Fruit fly (Drosophila melanogaster) whole organism, adult: ENCODE measurements around the gene CG42820.

ENCODE experiments used
- CG12768 ChIP-seq: fragments of 200-800 bp; sonication (Bioruptor generic); optimal IDR thresholded peaks from 2 replicates; lab custom pipeline; 2017; ENCODE audit warnings: missing biosample characterization, missing genetic modification characterization, mild to moderate bottlenecking, moderate library complexity, missing genetic modification reagents
- CG5204 ChIP-seq: fragments of 200-800 bp; sonication (Bioruptor generic); optimal IDR thresholded peaks from 2 replicates; lab custom pipeline; 2016; ENCODE audit warnings: missing biosample characterization, missing genetic modification characterization
- CG7045 ChIP-seq: fragments of 200-800 bp; sonication (Bioruptor generic); optimal IDR thresholded peaks from 2 replicates; lab custom pipeline; 2017; ENCODE audit warnings: missing biosample characterization, mild to moderate bottlenecking, missing genetic modification characterization
- CG7101 ChIP-seq: fragments of 200-800 bp; sonication (Bioruptor generic); optimal IDR thresholded peaks from 2 replicates; lab custom pipeline; 2018; ENCODE audit warnings: missing biosample characterization, mild to moderate bottlenecking, missing genetic modification characterization, moderate library complexity
- Crg-1 ChIP-seq: fragments of 200-800 bp; sonication (Bioruptor generic); optimal IDR thresholded peaks from 2 replicates; lab custom pipeline; 2016; ENCODE audit warnings: missing biosample characterization, missing genetic modification characterization
- bab1 ChIP-seq: fragments of 200-800 bp; sonication (Bioruptor generic); optimal IDR thresholded peaks from 3 replicates; lab custom pipeline; 2019; ENCODE audit warnings: missing biosample characterization, mild to moderate bottlenecking, missing genetic modification characterization, moderate library complexity
- cnc ChIP-seq, 2 experiments: fragments of >200 bp; optimal IDR thresholded peaks; 2 replicates each; lab custom pipeline; 2017
- kay ChIP-seq: fragments of 200-800 bp; sonication (Bioruptor generic); peaks from one replicate; lab custom pipeline; 2016; ENCODE audit warnings: missing biosample characterization, missing genetic modification characterization, borderline replicate concordance

dm6 chr2L:8384985-8385519 lies 7.1 kb downstream of the CG42820 start:
- TF ChIP-seq cnc (optimal IDR thresholded peaks at IDR 0.05; lab: Kevin White, UChicago), result no peak
- TF ChIP-seq CG12768 (GFP tag; lab: Kevin White, UChicago), result no peak
- no peak for TF ChIP-seq Crg-1 (GFP tag; lab: Kevin White, UChicago)
- TF ChIP-seq bab1, result no peak
- TF ChIP-seq CG7101 (tag; lab: Kevin White, UChicago), result peak; percentile 12
- TF ChIP-seq CG7045, result peak; percentile 62
- no peak for TF ChIP-seq CG5204
- peak; percentile 92 for TF ChIP-seq kay
